Worm (Caenorhabditis elegans): ENCODE results near the gene pgp-10.

ce11 chrX:7205195-7205594 lies 46.4 kb downstream of the pgp-10 start, which contains the start of gene C55B6.5:
- TF ChIP-seq aly-1 (tag; optimal IDR thresholded peaks at IDR 0.05), result no peak
- TF ChIP-seq sea-1 (GFP tag; conservative IDR thresholded peaks at IDR 0.05), result no peak
- TF ChIP-seq ceh-36 (tag; optimal IDR thresholded peaks at IDR 0.05), result no peak
- TF ChIP-seq B0310.2 (tag; optimal IDR thresholded peaks at IDR 0.05), result no peak
- no peak for TF ChIP-seq ama-1 (optimal IDR thresholded peaks at IDR 0.05)
- TF ChIP-seq tra-4 (tag; optimal IDR thresholded peaks at IDR 0.05), result no peak
- TF ChIP-seq tbx-37 (GFP tag; conservative IDR thresholded peaks at IDR 0.05), result no peak
- TF ChIP-seq ets-7 (tag; optimal IDR thresholded peaks at IDR 0.05), result no peak
- TF ChIP-seq pes-1 (GFP tag; IDR thresholded peaks at IDR 0.05), result no peak
- TF ChIP-seq scrt-1 (GFP tag; IDR thresholded peaks at IDR 0.05), result no peak
- no peak for TF ChIP-seq tbx-11 (GFP tag; IDR thresholded peaks at IDR 0.05)

All from whole organism, early embryonic.